Fruit fly (Drosophila melanogaster) whole organism, pupa: ENCODE results near the gene CG13062.

Source experiments
- CG10348 ChIP-seq: fragments of 200-800 bp; sonication (Bioruptor generic); IDR thresholded peaks from 2 replicates; pipeline ENCODE4 v1.3.6; 2022; ENCODE audit warnings: missing biosample characterization, missing genetic modification characterization
- CG12605 ChIP-seq: fragments of 200-800 bp; sonication (Bioruptor generic); IDR thresholded peaks from 2 replicates; pipeline ENCODE4 v1.3.6; 2022; ENCODE audit warnings: missing biosample characterization, missing genetic modification characterization
- CG13204 ChIP-seq: fragments of 200-800 bp; sonication (Bioruptor generic); optimal IDR thresholded peaks from 2 replicates; lab custom pipeline; 2018; ENCODE audit warnings: missing biosample characterization, mild to moderate bottlenecking, missing genetic modification characterization, moderate library complexity
- CG14655 ChIP-seq: fragments of 200-800 bp; sonication (Bioruptor generic); optimal IDR thresholded peaks from 3 replicates; lab custom pipeline; 2017; ENCODE audit warnings: mild to moderate bottlenecking, missing biosample characterization, missing genetic modification reagents, missing genetic modification characterization
- CG15710 ChIP-seq: fragments of 200-800 bp; sonication (Bioruptor generic); optimal IDR thresholded peaks from 2 replicates; lab custom pipeline; 2018; ENCODE audit warnings: missing biosample characterization, mild to moderate bottlenecking, missing genetic modification characterization, moderate library complexity
- CG17806 ChIP-seq: fragments of 200-800 bp; sonication (Bioruptor generic); optimal IDR thresholded peaks from 2 replicates; lab custom pipeline; 2018; ENCODE audit warnings: missing biosample characterization, mild to moderate bottlenecking, missing genetic modification characterization, moderate library complexity
- CG32121 ChIP-seq: fragments of 200-800 bp; sonication (Bioruptor generic); IDR thresholded peaks from 2 replicates; pipeline ENCODE4 v1.3.6; 2022; ENCODE audit warnings: missing biosample characterization, missing genetic modification characterization
- CG34367 ChIP-seq: fragments of 200-800 bp; sonication (Bioruptor generic); optimal IDR thresholded peaks from 2 replicates; lab custom pipeline; 2018; ENCODE audit warnings: missing biosample characterization, mild to moderate bottlenecking, missing genetic modification characterization
- CG4496 ChIP-seq: fragments of 200-800 bp; sonication (Bioruptor generic); IDR thresholded peaks from 3 replicates; pipeline ENCODE4 v1.3.6; 2022; ENCODE audit warnings: missing biosample characterization, missing genetic modification characterization
- CG8159 ChIP-seq: fragments of 200-800 bp; sonication (Bioruptor generic); optimal IDR thresholded peaks from 3 replicates; lab custom pipeline; 2018; ENCODE audit warnings: missing biosample characterization, mild to moderate bottlenecking, missing genetic modification characterization, moderate library complexity
- CG8301 ChIP-seq: fragments of 200-800 bp; sonication (Bioruptor generic); optimal IDR thresholded peaks from 2 replicates; lab custom pipeline; 2018; ENCODE audit warnings: missing biosample characterization, mild to moderate bottlenecking, missing genetic modification characterization
- CG9948 ChIP-seq: fragments of 200-800 bp; sonication (Bioruptor generic); optimal IDR thresholded peaks from 2 replicates; lab custom pipeline; 2018; ENCODE audit warnings: missing biosample characterization, mild to moderate bottlenecking, missing genetic modification characterization, moderate library complexity
- D1 ChIP-seq: fragments of 200-800 bp; sonication (Bioruptor generic); optimal IDR thresholded peaks from 2 replicates; lab custom pipeline; 2018; ENCODE audit warnings: missing biosample characterization, mild to moderate bottlenecking, missing genetic modification characterization, moderate library complexity
- EcR ChIP-seq: fragments of 200-800 bp; sonication (Bioruptor generic); optimal IDR thresholded peaks from 3 replicates; lab custom pipeline; 2019; ENCODE audit warnings: missing biosample characterization, missing genetic modification characterization, mild to moderate bottlenecking, moderate library complexity, missing genetic modification reagents
- Ets98B ChIP-seq: fragments of 200-800 bp; sonication (Bioruptor generic); IDR thresholded peaks from 2 replicates; pipeline ENCODE4 v1.3.6; 2022; ENCODE audit warnings: missing biosample characterization, missing genetic modification characterization
- Pif1A ChIP-seq: fragments of 200-800 bp; sonication (Bioruptor generic); optimal IDR thresholded peaks from 3 replicates; lab custom pipeline; 2016; ENCODE audit warnings: missing biosample characterization, missing genetic modification characterization
- Pif1B ChIP-seq: fragments of 200-800 bp; sonication (Bioruptor generic); optimal IDR thresholded peaks from 3 replicates; lab custom pipeline; 2016; ENCODE audit warnings: missing biosample characterization, missing genetic modification characterization
- Snoo ChIP-seq: fragments of 200-800 bp; sonication (Bioruptor generic); optimal IDR thresholded peaks from 3 replicates; lab custom pipeline; 2017; ENCODE audit warnings: missing biosample characterization, mild to moderate bottlenecking, missing genetic modification characterization, inconsistent platforms
- fd96Ca ChIP-seq: fragments of 200-800 bp; sonication (Bioruptor generic); IDR thresholded peaks from 3 replicates; pipeline ENCODE4 v1.3.6; 2022; ENCODE audit warnings: missing biosample characterization, missing genetic modification characterization
- gl ChIP-seq: fragments of 200-800 bp; sonication (Bioruptor generic); optimal IDR thresholded peaks from 2 replicates; lab custom pipeline; 2018; ENCODE audit warnings: missing biosample characterization, mild to moderate bottlenecking, missing genetic modification characterization
- rn ChIP-seq: fragments of 200-800 bp; sonication (Bioruptor generic); IDR thresholded peaks from 2 replicates; pipeline ENCODE4 v1.3.6; 2022; ENCODE audit warnings: missing biosample characterization, missing genetic modification characterization

Gene CG13062

DNA sequence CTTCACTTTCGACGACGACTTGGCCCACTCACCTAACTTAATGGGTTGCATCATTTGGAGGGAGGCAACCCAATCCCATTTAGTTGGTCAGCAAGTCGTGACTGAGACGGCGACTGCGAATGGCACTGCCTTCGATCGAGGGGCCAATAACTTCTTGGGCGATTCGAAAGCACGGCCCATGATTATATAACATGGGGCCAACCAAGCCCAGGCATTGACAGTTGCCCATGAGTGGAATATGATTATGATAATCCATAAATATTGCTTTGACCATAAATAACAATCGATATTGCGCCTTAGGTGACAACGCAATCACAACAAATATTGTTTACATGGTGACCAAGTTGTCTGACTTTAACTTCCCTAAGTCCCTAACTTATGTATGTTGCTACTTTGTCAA is 30.3 kb upstream of the CG13062 start, which contains the start of gene CG13048:
TSS of gene CG13048 (minus strand) at position 101 of the 400 bp plus-strand sequence.
- TF ChIP-seq Snoo: no peak
- TF ChIP-seq CG9948 (tag; lab: Kevin White, UChicago): no peak
- TF ChIP-seq rn (GFP tag; lab: Robert Waterston, UW): no peak
- TF ChIP-seq D1 (tag; lab: Kevin White, UChicago): no peak
- 0 out of 2 replicates have a peak, but pooled peaks have one; percentile 16 for TF ChIP-seq CG10348 (GFP tag; lab: Robert Waterston, UW)
- no peak for TF ChIP-seq CG4496 (GFP tag; lab: Robert Waterston, UW)
- no peak for TF ChIP-seq CG8301

DNA sequence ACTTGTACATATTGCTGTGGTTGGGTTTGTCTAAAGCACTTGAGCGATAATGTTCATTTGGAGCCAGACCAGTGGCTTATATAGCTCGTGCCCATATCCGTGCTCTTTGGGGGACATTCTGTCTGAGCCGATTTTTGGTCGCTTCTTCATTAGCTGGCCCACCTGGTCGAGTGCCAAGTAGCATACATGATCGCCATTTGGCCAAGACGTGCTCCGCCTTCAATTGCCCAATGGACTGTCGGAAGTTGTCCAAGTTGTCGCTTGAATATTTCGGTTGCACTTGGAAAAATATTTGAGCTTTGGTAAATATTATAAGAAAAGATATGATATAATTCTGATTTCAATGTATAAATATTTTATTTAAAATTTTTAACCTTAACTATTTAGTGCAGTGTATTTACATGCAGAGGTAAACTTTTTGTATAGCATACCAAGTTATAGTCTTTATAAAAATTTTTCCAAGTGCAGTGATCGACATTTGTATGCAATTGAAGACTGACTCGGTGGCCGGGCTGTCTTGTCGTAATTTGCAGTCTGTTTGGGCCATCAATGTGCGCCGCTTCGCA is 28.7 kb upstream of the CG13062 start, which contains the start of gene CG13047:
TSS of gene CG13047 (minus strand) at position 51 of the 566 bp plus-strand sequence.
- peak; percentile 33 for TF ChIP-seq CG17806 (tag; lab: Kevin White, UChicago)
- TF ChIP-seq CG34367 (tag; lab: Kevin White, UChicago): peak; percentile 1
- 0 out of 3 replicates have a peak, but pooled peaks have one; percentile 17 for TF ChIP-seq CG4496 (GFP tag; lab: Robert Waterston, UW)
- TF ChIP-seq CG14655 (GFP tag; lab: Kevin White, UChicago): peak; percentile 17
- TF ChIP-seq CG32121 (GFP tag; lab: Robert Waterston, UW): no peak
- no peak for TF ChIP-seq Pif1A
- TF ChIP-seq CG9948 (tag; lab: Kevin White, UChicago): peak; percentile 52
- TF ChIP-seq CG12605 (GFP tag; lab: Robert Waterston, UW): no peak
- TF ChIP-seq CG8159 (tag; lab: Kevin White, UChicago): peak; percentile 55
- TF ChIP-seq gl (tag; lab: Kevin White, UChicago): no peak
- peak; percentile 29 for TF ChIP-seq CG15710 (tag; lab: Kevin White, UChicago)

DNA sequence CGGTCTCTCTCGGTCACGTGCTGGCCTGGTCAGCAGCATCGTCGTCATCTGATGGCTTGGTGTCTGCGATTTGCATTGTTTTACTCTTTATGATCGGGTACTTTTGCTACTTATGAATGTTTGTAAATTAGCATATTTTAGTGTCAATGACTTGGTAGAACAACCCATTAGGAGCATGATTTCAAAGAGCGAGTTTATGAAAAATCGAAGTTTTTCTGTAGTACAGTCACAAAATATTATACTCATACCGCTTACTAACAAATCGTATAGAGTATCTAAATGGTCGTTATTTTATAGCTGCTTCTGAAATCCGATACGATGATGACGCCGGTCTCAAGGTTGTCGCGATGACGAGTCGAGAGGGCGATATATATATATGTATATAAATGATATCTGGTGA is 27.8 kb upstream of the CG13062 start:
- TF ChIP-seq EcR (GFP tag; lab: Kevin White, UChicago): peak; percentile 87
- peak; percentile 86 for TF ChIP-seq CG15710 (tag; lab: Kevin White, UChicago)
- TF ChIP-seq CG12605 (GFP tag; lab: Robert Waterston, UW): no peak
- peak; percentile 56 for TF ChIP-seq Pif1B (GFP tag; lab: Kevin White, UChicago)
- TF ChIP-seq rn (GFP tag; lab: Robert Waterston, UW): no peak
- peak; percentile 89 for TF ChIP-seq CG8159 (tag; lab: Kevin White, UChicago)
- peak; percentile 76 for TF ChIP-seq CG17806 (tag; lab: Kevin White, UChicago)
- peak; percentile 53 for TF ChIP-seq gl (tag; lab: Kevin White, UChicago)
- no peak for TF ChIP-seq Ets98B
- no peak for TF ChIP-seq CG4496 (GFP tag; lab: Robert Waterston, UW)
- TF ChIP-seq CG13204 (GFP tag; lab: Kevin White, UChicago): peak; percentile 33
- peak; percentile 62 for TF ChIP-seq D1 (tag; lab: Kevin White, UChicago)
- peak; percentile 27 for TF ChIP-seq CG14655 (GFP tag; lab: Kevin White, UChicago)
- peak; percentile 7 for TF ChIP-seq Snoo
- peak; percentile 67 for TF ChIP-seq CG34367 (tag; lab: Kevin White, UChicago)
- TF ChIP-seq Pif1A: peak; percentile 65
- peak; percentile 70 for TF ChIP-seq CG9948 (tag; lab: Kevin White, UChicago)
- TF ChIP-seq, all 21 proteins: peak for 13

DNA sequence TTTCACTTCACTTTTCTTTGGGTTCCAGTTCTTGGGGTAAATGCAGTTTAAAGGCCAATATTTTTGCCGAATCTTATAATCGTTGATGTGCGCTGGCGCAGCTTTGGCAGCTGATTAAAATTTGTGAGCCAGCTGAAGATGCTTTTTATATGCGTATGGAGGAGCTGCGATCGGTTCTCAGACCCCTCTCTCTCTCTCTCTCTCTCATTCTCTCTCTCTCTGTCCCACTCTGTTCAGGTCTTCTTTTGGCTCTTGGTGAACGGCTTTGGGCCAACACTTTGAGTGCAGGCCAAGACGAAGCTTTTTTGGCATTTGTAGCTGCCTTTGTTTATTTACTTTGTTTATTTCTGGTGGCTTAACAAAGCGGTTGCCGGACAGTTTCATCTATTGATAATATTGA is 25.8 kb upstream of the CG13062 start, which contains the start of gene CG13046:
TSS of gene CG13046 (minus strand) at position 101 of the 400 bp plus-strand sequence.
- TF ChIP-seq CG14655 (GFP tag; lab: Kevin White, UChicago) (no peak), CG32121 (GFP tag; lab: Robert Waterston, UW) (no peak), CG8301 (no peak), CG13204 (GFP tag; lab: Kevin White, UChicago) (no peak), CG15710 (tag; lab: Kevin White, UChicago) (no peak), EcR (GFP tag; lab: Kevin White, UChicago) (no peak), Ets98B (no peak), rn (GFP tag; lab: Robert Waterston, UW) (no peak), Pif1A (no peak), CG34367 (tag; lab: Kevin White, UChicago) (no peak), Pif1B (GFP tag; lab: Kevin White, UChicago) (no peak), CG4496 (GFP tag; lab: Robert Waterston, UW) (no peak), CG10348 (GFP tag; lab: Robert Waterston, UW) (no peak), fd96Ca (GFP tag; lab: Robert Waterston, UW) (no peak), CG12605 (GFP tag; lab: Robert Waterston, UW) (no peak), CG8159 (tag; lab: Kevin White, UChicago) (no peak), gl (tag; lab: Kevin White, UChicago) (no peak), D1 (tag; lab: Kevin White, UChicago) (no peak), CG9948 (tag; lab: Kevin White, UChicago) (no peak), Snoo (no peak)

DNA sequence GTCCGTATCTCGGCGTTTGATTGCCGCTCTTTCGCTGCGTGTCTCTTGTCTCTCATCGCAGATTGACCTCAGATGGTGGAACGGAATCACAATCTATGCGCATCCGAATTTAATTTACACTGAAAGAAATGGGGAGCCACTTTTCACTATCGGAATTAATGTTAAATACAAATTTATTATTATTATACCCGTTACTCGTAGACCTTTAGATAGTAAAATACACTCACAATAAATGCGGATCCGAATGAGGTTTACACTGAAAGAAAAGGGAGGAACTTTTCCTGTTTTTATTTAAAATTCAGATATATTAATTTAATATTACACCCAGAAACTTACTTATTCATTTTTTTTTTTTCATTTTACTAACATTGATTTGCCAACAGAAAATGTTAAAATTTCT is 25.0 kb upstream of the CG13062 start:
- TF ChIP-seq CG15710 (tag; lab: Kevin White, UChicago) (peak; percentile 5), CG34367 (tag; lab: Kevin White, UChicago) (peak; percentile 3), Pif1A (peak; percentile 25), CG13204 (GFP tag; lab: Kevin White, UChicago) (no peak), EcR (GFP tag; lab: Kevin White, UChicago) (no peak), CG8159 (tag; lab: Kevin White, UChicago) (peak; percentile 10), CG17806 (tag; lab: Kevin White, UChicago) (peak; percentile 22), CG14655 (GFP tag; lab: Kevin White, UChicago) (peak; percentile 52), Ets98B (no peak), CG9948 (tag; lab: Kevin White, UChicago) (peak; percentile 32)
